Fruit fly (Drosophila melanogaster): Measurements from ENCODE around the gene Ugt301D1.
A peak's percentile ranks its signal among the peaks of the same experiment; 100 is the strongest.

dm6 chr2L:18517002-18517635, 7.8 kb downstream of the Ugt301D1 start, which contains the start of gene CG10211:
- TF ChIP-seq Gug (GFP tag; IDR thresholded peaks at IDR 0.05) (no peak), vri (GFP tag; optimal IDR thresholded peaks at IDR 0.05) (peak; percentile 32), CG8119 (GFP tag; IDR thresholded peaks at IDR 0.05) (peak; percentile 60; the same call in 2 of the 3 replicates), fd59A (GFP tag; optimal IDR thresholded peaks at IDR 0.05) (peak; percentile 62), CG11294 (GFP tag; IDR thresholded peaks at IDR 0.05) (no peak), Eip93F (GFP tag; optimal IDR thresholded peaks at IDR 0.05) (no peak), spab (GFP tag; optimal IDR thresholded peaks at IDR 0.05) (peak; percentile 29), CG9139 (GFP tag; optimal IDR thresholded peaks at IDR 0.05) (peak; percentile 30), CG7368 (GFP tag; optimal IDR thresholded peaks at IDR 0.05) (no peak), Eip78C (GFP tag) (peak; percentile 87)
